Fruit fly (Drosophila melanogaster) whole organism, embryonic: Measurements from ENCODE around the gene CG13000.

Source experiments
- Ada2b ChIP-seq: fragments of 200-800 bp; sonication (Bioruptor generic); IDR thresholded peaks from 2 replicates; pipeline ENCODE4 v1.3.6; 2022; ENCODE audit warnings: missing biosample characterization, missing genetic modification characterization
- Aef1 ChIP-seq: fragments of 200-800 bp; sonication (Bioruptor generic); IDR thresholded peaks from 3 replicates; pipeline ENCODE4 v1.3.6; 2022; ENCODE audit warnings: missing biosample characterization, missing genetic modification characterization
- Blimp-1 ChIP-seq: fragments of 200-800 bp; sonication (Bioruptor generic); optimal IDR thresholded peaks from 3 replicates; lab custom pipeline; 2018; ENCODE audit warnings: missing biosample characterization, missing genetic modification characterization, mild to moderate bottlenecking, moderate library complexity, missing genetic modification reagents
- CG10366 ChIP-seq: fragments of 200-800 bp; sonication (Bioruptor generic); IDR thresholded peaks from 2 replicates; pipeline ENCODE4 v1.3.6; 2022; ENCODE audit warnings: missing biosample characterization, missing genetic modification characterization
- CG10543 ChIP-seq: fragments of 200-800 bp; sonication (Bioruptor generic); optimal IDR thresholded peaks from 3 replicates; lab custom pipeline; 2017; ENCODE audit warnings: missing biosample characterization, mild to moderate bottlenecking, missing genetic modification characterization, moderate library complexity
- CG11093 ChIP-seq: fragments of 200-800 bp; sonication (Bioruptor generic); IDR thresholded peaks from 3 replicates; pipeline ENCODE4 v1.3.6; 2022; ENCODE audit warnings: missing biosample characterization, missing genetic modification characterization
- CG11695 ChIP-seq: fragments of 200-800 bp; sonication (Bioruptor generic); IDR thresholded peaks from 3 replicates; pipeline ENCODE4 v1.3.6; 2022; ENCODE audit warnings: missing biosample characterization, missing genetic modification characterization
- CG12071 ChIP-seq: fragments of 200-800 bp; sonication (Bioruptor generic); optimal IDR thresholded peaks from 3 replicates; lab custom pipeline; 2018; ENCODE audit warnings: missing biosample characterization, mild to moderate bottlenecking, missing genetic modification characterization
- CG13424 ChIP-seq: fragments of 200-800 bp; sonication (Bioruptor generic); optimal IDR thresholded peaks from 2 replicates; lab custom pipeline; 2019; ENCODE audit warnings: missing biosample characterization, mild to moderate bottlenecking, missing genetic modification characterization, moderate library complexity
- CG14050 ChIP-seq: fragments of 200-800 bp; sonication (Bioruptor generic); IDR thresholded peaks from 3 replicates; pipeline ENCODE4 v1.3.6; 2022; ENCODE audit warnings: missing biosample characterization, missing genetic modification characterization
- CG14441 ChIP-seq: fragments of 200-800 bp; sonication (Bioruptor generic); IDR thresholded peaks from 2 replicates; pipeline ENCODE4 v1.3.6; 2022; ENCODE audit warnings: missing biosample characterization, missing genetic modification characterization
- CG15269 ChIP-seq: fragments of 200-800 bp; sonication (Bioruptor generic); optimal IDR thresholded peaks from 2 replicates; lab custom pipeline; 2018; ENCODE audit warnings: missing biosample characterization, mild to moderate bottlenecking, missing genetic modification characterization, moderate library complexity
- CG1603 ChIP-seq: fragments of 200-800 bp; sonication (Bioruptor generic); optimal IDR thresholded peaks from 2 replicates; lab custom pipeline; 2019; ENCODE audit warnings: missing biosample characterization, mild to moderate bottlenecking, missing genetic modification characterization, moderate library complexity
- CG17186 ChIP-seq: fragments of 200-800 bp; sonication (Bioruptor generic); optimal IDR thresholded peaks from 3 replicates; lab custom pipeline; 2017; ENCODE audit warnings: missing biosample characterization, missing genetic modification reagents, missing genetic modification characterization
- CG17802 ChIP-seq: fragments of 200-800 bp; sonication (Bioruptor generic); optimal IDR thresholded peaks from 2 replicates; lab custom pipeline; 2018; ENCODE audit warnings: missing biosample characterization, mild to moderate bottlenecking, missing genetic modification characterization, moderate library complexity
- CG1792 ChIP-seq: fragments of 200-800 bp; sonication (Bioruptor generic); optimal IDR thresholded peaks from 2 replicates; lab custom pipeline; 2016; ENCODE audit warnings: missing biosample characterization, missing genetic modification characterization
- CG18764 ChIP-seq: fragments of 200-800 bp; sonication (Bioruptor generic); optimal IDR thresholded peaks from 3 replicates; lab custom pipeline; 2016; ENCODE audit warnings: missing biosample characterization, missing genetic modification characterization
- CG2712 ChIP-seq: fragments of 200-800 bp; optimal IDR thresholded peaks from 3 replicates; lab custom pipeline; 2019; ENCODE audit warnings: missing biosample characterization, mild to moderate bottlenecking, missing genetic modification characterization, moderate library complexity
- CG31441 ChIP-seq: fragments of 200-800 bp; sonication (Bioruptor generic); IDR thresholded peaks from 2 replicates; pipeline ENCODE4 v1.3.6; 2022; ENCODE audit warnings: missing biosample characterization, missing genetic modification characterization
- CG32772 ChIP-seq: fragments of 200-800 bp; sonication (Bioruptor generic); IDR thresholded peaks from 2 replicates; pipeline ENCODE4 v1.3.6; 2022; ENCODE audit warnings: missing biosample characterization, missing genetic modification characterization
- CG33557 ChIP-seq: fragments of 200-800 bp; sonication (Bioruptor generic); optimal IDR thresholded peaks from 2 replicates; lab custom pipeline; 2019; ENCODE audit warnings: missing biosample characterization, mild to moderate bottlenecking, missing genetic modification characterization, moderate library complexity
- CG34422 ChIP-seq: fragments of 200-800 bp; sonication (Bioruptor generic); IDR thresholded peaks from 3 replicates; pipeline ENCODE4 v1.3.6; 2022; ENCODE audit warnings: missing biosample characterization, missing genetic modification characterization
- CG3726 ChIP-seq: fragments of 200-800 bp; sonication (Bioruptor generic); IDR thresholded peaks from 3 replicates; pipeline ENCODE4, ENCODE4 v1.3.6; 2022; ENCODE audit warnings: missing biosample characterization, missing genetic modification characterization
- CG4617 ChIP-seq: fragments of 200-800 bp; sonication (Bioruptor generic); optimal IDR thresholded peaks from 3 replicates; lab custom pipeline; 2016; ENCODE audit warnings: missing biosample characterization, missing genetic modification characterization, borderline replicate concordance
- CG4730 ChIP-seq: fragments of 200-800 bp; sonication (Bioruptor generic); IDR thresholded peaks from 2 replicates; pipeline ENCODE4 v1.3.6; 2022; ENCODE audit warnings: missing biosample characterization, missing genetic modification characterization
- CG5180 ChIP-seq: fragments of 200-800 bp; sonication (Bioruptor generic); optimal IDR thresholded peaks from 3 replicates; lab custom pipeline; 2017; ENCODE audit warnings: missing biosample characterization, missing genetic modification characterization, mild to moderate bottlenecking, moderate library complexity, missing genetic modification reagents
- CG8944 ChIP-seq: fragments of 200-800 bp; sonication (Bioruptor generic); optimal IDR thresholded peaks from 3 replicates; lab custom pipeline; 2016; ENCODE audit warnings: missing biosample characterization, missing genetic modification characterization
- CG9817 ChIP-seq: fragments of 200-800 bp; sonication (Bioruptor generic); optimal IDR thresholded peaks from 2 replicates; lab custom pipeline; 2018; ENCODE audit warnings: missing biosample characterization, mild to moderate bottlenecking, missing genetic modification characterization, moderate library complexity
- Dip3 ChIP-seq: fragments of 200-800 bp; sonication (Bioruptor generic); optimal IDR thresholded peaks from 3 replicates; lab custom pipeline; 2016; ENCODE audit warnings: missing biosample characterization, missing genetic modification characterization
- Kr ChIP-seq: fragments of 200-800 bp; sonication (Bioruptor generic); optimal IDR thresholded peaks from 2 replicates; lab custom pipeline; 2017; ENCODE audit warnings: missing biosample characterization, mild to moderate bottlenecking, missing genetic modification characterization
- Nf-YC ChIP-seq: fragments of 200-800 bp; optimal IDR thresholded peaks from 3 replicates; lab custom pipeline; 2019; ENCODE audit warnings: missing biosample characterization, mild to moderate bottlenecking, missing genetic modification characterization, moderate library complexity
- PHDP ChIP-seq: fragments of 200-800 bp; sonication (Bioruptor generic); optimal IDR thresholded peaks from 3 replicates; lab custom pipeline; 2018; ENCODE audit warnings: missing biosample characterization, mild to moderate bottlenecking, missing genetic modification characterization, moderate library complexity
- Taf1 ChIP-seq: fragments of 200-800 bp; sonication (Bioruptor generic); IDR thresholded peaks from 2 replicates; pipeline ENCODE4 v1.3.6; 2022; ENCODE audit warnings: missing biosample characterization, missing genetic modification characterization
- Xbp1 ChIP-seq: fragments of 200-800 bp; sonication (Bioruptor generic); optimal IDR thresholded peaks from 3 replicates; lab custom pipeline; 2016; ENCODE audit warnings: missing biosample characterization, mild to moderate bottlenecking, missing genetic modification characterization
- ac ChIP-seq: fragments of 200-800 bp; sonication (Bioruptor generic); optimal IDR thresholded peaks from 3 replicates; lab custom pipeline; 2017; ENCODE audit warnings: missing biosample characterization, mild to moderate bottlenecking, missing genetic modification characterization
- crp ChIP-seq, 2 experiments: fragments of 200-800 bp; sonication (Bioruptor generic); optimal IDR thresholded peaks; 2 replicates in 1 of 2; 3 replicates in 1 of 2; lab custom pipeline; 2017; ENCODE audit warnings: missing biosample characterization in 2 of 2, missing genetic modification characterization in 2 of 2, mild to moderate bottlenecking in 1 of 2, moderate library complexity in 1 of 2
- lab ChIP-seq: fragments of 200-800 bp; sonication (Bioruptor generic); optimal IDR thresholded peaks from 3 replicates; lab custom pipeline; 2017; ENCODE audit warnings: missing biosample characterization, missing genetic modification characterization, mild to moderate bottlenecking, moderate library complexity, missing genetic modification reagents
- nau ChIP-seq: fragments of 200-800 bp; sonication (Bioruptor generic); optimal IDR thresholded peaks from 3 replicates; lab custom pipeline; 2017; ENCODE audit warnings: missing biosample characterization, mild to moderate bottlenecking, missing genetic modification characterization, missing genetic modification reagents
- nerfin-1 ChIP-seq: fragments of 200-800 bp; sonication (Bioruptor generic); optimal IDR thresholded peaks from 3 replicates; lab custom pipeline; 2019; ENCODE audit warnings: missing biosample characterization, mild to moderate bottlenecking, missing genetic modification characterization, moderate library complexity
- nom ChIP-seq: fragments of 200-800 bp; sonication (Bioruptor generic); optimal IDR thresholded peaks from 2 replicates; lab custom pipeline; 2017; ENCODE audit warnings: missing biosample characterization, missing genetic modification characterization, mild to moderate bottlenecking, moderate library complexity, missing genetic modification reagents
- oc ChIP-seq: fragments of 200-800 bp; sonication (Bioruptor generic); optimal IDR thresholded peaks from 2 replicates; lab custom pipeline; 2018; ENCODE audit warnings: missing biosample characterization, mild to moderate bottlenecking, missing genetic modification characterization, moderate library complexity
- pan ChIP-seq, 4 experiments: fragments of >200 bp in 3 of 4; fragments of 200-800 bp in 1 of 4; sonication (Bioruptor generic) in 1 of 4; optimal IDR thresholded peaks in 3 of 4; IDR thresholded peaks in 1 of 4; 2 replicates each; pipeline versions ENCODE4 v1.3.6 to Lab custom; 2017 to 2022; ENCODE audit warnings: missing biosample characterization in 2 of 4, missing genetic modification characterization in 2 of 4, mixed read lengths in 1 of 4
- pita ChIP-seq: fragments of 200-800 bp; sonication (Bioruptor generic); optimal IDR thresholded peaks from 2 replicates; lab custom pipeline; 2017; ENCODE audit warnings: missing biosample characterization, mild to moderate bottlenecking, missing genetic modification characterization
- ranshi ChIP-seq: fragments of 200-800 bp; sonication (Bioruptor generic); IDR thresholded peaks from 2 replicates; pipeline ENCODE4 v1.3.6; 2022; ENCODE audit warnings: missing biosample characterization, missing genetic modification characterization
- ro ChIP-seq: fragments of 200-800 bp; sonication (Bioruptor generic); IDR thresholded peaks from 2 replicates; pipeline ENCODE4 v1.3.6; 2022; ENCODE audit warnings: missing biosample characterization, missing genetic modification characterization
- vvl ChIP-seq: fragments of 200-800 bp; sonication (Bioruptor generic); IDR thresholded peaks from 2 replicates; pipeline ENCODE4 v1.3.6; 2022; ENCODE audit warnings: missing biosample characterization, missing genetic modification characterization
- zf30C ChIP-seq: fragments of 200-800 bp; sonication (Bioruptor generic); optimal IDR thresholded peaks from 3 replicates; lab custom pipeline; 2018; ENCODE audit warnings: missing biosample characterization, mild to moderate bottlenecking, missing genetic modification characterization

Gene CG13000

dm6 chrX:16930465-16931286 is 17.6 kb downstream of the CG13000 start (continued):
- TF ChIP-seq CG4617 (GFP tag; lab: Kevin White, UChicago): no peak
- peak; percentile 74 for TF ChIP-seq Blimp-1 (GFP tag; lab: Kevin White, UChicago)
- peak; percentile 79 for TF ChIP-seq CG31441 (GFP tag; lab: Robert Waterston, UW)
- TF ChIP-seq CG32772 (GFP tag; lab: Robert Waterston, UW): peak; percentile 73
- peak; percentile 40 for TF ChIP-seq CG12071 (GFP tag; lab: Kevin White, UChicago)
- TF ChIP-seq CG17186: no peak
- peak; percentile 37; the same call in 2 of the 3 replicates for TF ChIP-seq CG3726 (GFP tag; lab: Robert Waterston, UW)
- TF ChIP-seq lab: peak; percentile 75
- peak; percentile 73 for TF ChIP-seq oc (tag; lab: Kevin White, UChicago)
- peak; percentile 84 for TF ChIP-seq ranshi
- TF ChIP-seq CG15269: peak; percentile 68
- peak; percentile 46 for TF ChIP-seq CG18764
- TF ChIP-seq CG1792 (GFP tag; lab: Kevin White, UChicago): no peak
- TF ChIP-seq Nf-YC (tag; lab: Kevin White, UChicago): peak; percentile 35
- peak; percentile 76 for TF ChIP-seq CG13424 (tag; lab: Kevin White, UChicago)
- peak; percentile 56 for TF ChIP-seq nom (GFP tag; lab: Kevin White, UChicago)
- TF ChIP-seq crp (GFP tag; optimal IDR thresholded peaks at IDR 0.05; lab: Kevin White, UChicago): no peak
- peak; percentile 9; the same call in 1 of the 2 replicates for TF ChIP-seq Taf1 (GFP tag; lab: Robert Waterston, UW)
- peak; percentile 72 for TF ChIP-seq CG14441 (GFP tag; lab: Robert Waterston, UW)
- peak; percentile 74 for TF ChIP-seq Ada2b (GFP tag; lab: Robert Waterston, UW)
- peak; percentile 50 for TF ChIP-seq nerfin-1 (tag; lab: Kevin White, UChicago)
- TF ChIP-seq CG8944 (GFP tag; lab: Kevin White, UChicago): no peak
- TF ChIP-seq CG10543: peak; percentile 34
- peak; percentile 45; the same call in 2 of the 3 replicates for TF ChIP-seq CG14050 (GFP tag; lab: Robert Waterston, UW)
- peak; percentile 63 for TF ChIP-seq CG10366 (GFP tag; lab: Robert Waterston, UW)
- peak; percentile 35 for TF ChIP-seq CG17802 (tag; lab: Kevin White, UChicago)
- peak; percentile 53 for TF ChIP-seq zf30C
- TF ChIP-seq CG33557 (GFP tag; lab: Kevin White, UChicago): no peak
- peak; percentile 80 for TF ChIP-seq vvl (GFP tag; lab: Robert Waterston, UW)
- peak; percentile 66 for TF ChIP-seq CG4730 (GFP tag; lab: Robert Waterston, UW)
- TF ChIP-seq CG2712 (tag; lab: Kevin White, UChicago): peak; percentile 72
- TF ChIP-seq Dip3 (GFP tag; lab: Kevin White, UChicago): no peak
- TF ChIP-seq Kr (GFP tag; lab: Kevin White, UChicago): no peak
- TF ChIP-seq CG1603: peak; percentile 2
- no peak for TF ChIP-seq pita (GFP tag; lab: Kevin White, UChicago)
- TF ChIP-seq Aef1 (GFP tag; lab: Robert Waterston, UW): peak; percentile 61
- TF ChIP-seq PHDP: peak; percentile 67
- no peak for TF ChIP-seq nau
- TF ChIP-seq CG5180 (GFP tag; lab: Kevin White, UChicago): peak; percentile 47
- TF ChIP-seq CG11695: peak; percentile 74
- TF ChIP-seq CG34422 (GFP tag; lab: Robert Waterston, UW): peak; percentile 41; the same call in 1 of the 3 replicates
- no peak for TF ChIP-seq pan (optimal IDR thresholded peaks at IDR 0.05; lab: Kevin White, UChicago)
- peak in 1 of 2 experiments; percentile 72 for TF ChIP-seq pan (GFP tag; optimal IDR thresholded peaks at IDR 0.05 in 1 of 2, IDR thresholded peaks at IDR 0.05 in 1 of 2)
- TF ChIP-seq ro: peak; percentile 53
- TF ChIP-seq CG9817 (tag; lab: Kevin White, UChicago): peak; percentile 20
- TF ChIP-seq CG11093 (GFP tag; lab: Robert Waterston, UW): peak; percentile 39; the same call in 1 of the 3 replicates
- no peak for TF ChIP-seq ac
- peak; percentile 45 for TF ChIP-seq Xbp1 (GFP tag; lab: Kevin White, UChicago)
